Fruit fly (Drosophila melanogaster) whole organism, embryonic: Measurements from ENCODE around the gene Gr93d.

Experiments
- Aef1 ChIP-seq: fragments of 200-800 bp; sonication (Bioruptor generic); IDR thresholded peaks from 3 replicates; pipeline ENCODE4 v1.3.6; 2022; ENCODE audit warnings: missing biosample characterization, missing genetic modification characterization
- Antp ChIP-seq: fragments of 200-800 bp; sonication (Bioruptor generic); optimal IDR thresholded peaks from 3 replicates; lab custom pipeline; 2016; ENCODE audit warnings: missing biosample characterization, missing genetic modification characterization
- B-H1 ChIP-seq: fragments of 200-800 bp; sonication (Bioruptor generic); IDR thresholded peaks from 3 replicates; pipeline ENCODE4 v1.3.6; 2022; ENCODE audit warnings: missing biosample characterization, missing genetic modification characterization
- Bdp1 ChIP-seq: fragments of 200-800 bp; sonication (Bioruptor generic); optimal IDR thresholded peaks from 3 replicates; lab custom pipeline; 2016; ENCODE audit warnings: missing biosample characterization, missing genetic modification characterization
- CG10267 ChIP-seq: fragments of 200-800 bp; sonication (Bioruptor generic); optimal IDR thresholded peaks from 2 replicates; lab custom pipeline; 2018; ENCODE audit warnings: missing biosample characterization, mild to moderate bottlenecking, missing genetic modification characterization, moderate library complexity
- CG10431 ChIP-seq: fragments of 200-800 bp; sonication (Bioruptor generic); optimal IDR thresholded peaks from 3 replicates; lab custom pipeline; 2018; ENCODE audit warnings: missing biosample characterization, mild to moderate bottlenecking, missing genetic modification characterization
- CG10654 ChIP-seq: fragments of 200-800 bp; sonication (Bioruptor generic); optimal IDR thresholded peaks from 2 replicates; lab custom pipeline; 2016; ENCODE audit warnings: missing biosample characterization, missing genetic modification characterization
- CG14014 ChIP-seq: fragments of 200-800 bp; sonication (Bioruptor generic); IDR thresholded peaks from 2 replicates; pipeline ENCODE4 v1.3.6; 2022; ENCODE audit warnings: missing biosample characterization, missing genetic modification characterization
- CG16779 ChIP-seq: fragments of 200-800 bp; sonication (Bioruptor generic); IDR thresholded peaks from 2 replicates; pipeline ENCODE4 v1.3.6; 2022; ENCODE audit warnings: missing biosample characterization, missing genetic modification characterization
- CG16813 ChIP-seq: fragments of 200-800 bp; sonication (Bioruptor generic); IDR thresholded peaks from 3 replicates; pipeline ENCODE4 v1.3.6; 2022; ENCODE audit warnings: missing biosample characterization, missing genetic modification characterization; ENCODE audit not compliant: partially characterized antibody
- CG17186 ChIP-seq: fragments of 200-800 bp; sonication (Bioruptor generic); optimal IDR thresholded peaks from 3 replicates; lab custom pipeline; 2017; ENCODE audit warnings: missing biosample characterization, missing genetic modification reagents, missing genetic modification characterization
- CG18619 ChIP-seq: fragments of 200-800 bp; sonication (Bioruptor generic); optimal IDR thresholded peaks from 3 replicates; lab custom pipeline; 2017; ENCODE audit warnings: missing biosample characterization, mild to moderate bottlenecking, missing genetic modification characterization
- CG2116 ChIP-seq: fragments of 200-800 bp; sonication (Bioruptor generic); optimal IDR thresholded peaks from 3 replicates; lab custom pipeline; 2018; ENCODE audit warnings: missing biosample characterization, mild to moderate bottlenecking, missing genetic modification characterization
- CG2199 ChIP-seq: fragments of 200-800 bp; sonication (Bioruptor generic); IDR thresholded peaks from 3 replicates; pipeline ENCODE4 v1.3.6; 2022; ENCODE audit warnings: missing biosample characterization, missing genetic modification characterization
- CG31224 ChIP-seq: fragments of 200-800 bp; sonication (Bioruptor generic); IDR thresholded peaks from 2 replicates; pipeline ENCODE4 v1.3.6; 2022; ENCODE audit warnings: missing biosample characterization, missing genetic modification characterization
- CG31388 ChIP-seq: fragments of 200-800 bp; sonication (Bioruptor generic); optimal IDR thresholded peaks from 2 replicates; lab custom pipeline; 2016; ENCODE audit warnings: missing biosample characterization, missing genetic modification characterization
- CG4282 ChIP-seq: fragments of 200-800 bp; sonication (Bioruptor generic); optimal IDR thresholded peaks from 2 replicates; lab custom pipeline; 2016; ENCODE audit warnings: missing biosample characterization, missing genetic modification characterization
- CG6813 ChIP-seq: fragments of 200-800 bp; sonication (Bioruptor generic); optimal IDR thresholded peaks from 2 replicates; lab custom pipeline; 2017; ENCODE audit warnings: missing biosample characterization, missing genetic modification characterization, mild to moderate bottlenecking, moderate library complexity, missing genetic modification reagents
- CG7357 ChIP-seq: fragments of 200-800 bp; sonication (Bioruptor generic); IDR thresholded peaks from 3 replicates; pipeline ENCODE4 v1.3.6; 2022; ENCODE audit warnings: missing biosample characterization, missing genetic modification characterization
- CG9437 ChIP-seq: fragments of 200-800 bp; sonication (Bioruptor generic); optimal IDR thresholded peaks from 2 replicates; lab custom pipeline; 2018; ENCODE audit warnings: missing biosample characterization, mild to moderate bottlenecking, missing genetic modification characterization
- CG9876 ChIP-seq: fragments of 200-800 bp; sonication (Bioruptor generic); optimal IDR thresholded peaks from 2 replicates; lab custom pipeline; 2016; ENCODE audit warnings: missing biosample characterization, missing genetic modification characterization
- CkIIα-i1 ChIP-seq: fragments of 200-800 bp; sonication (Bioruptor generic); IDR thresholded peaks from 2 replicates; pipeline ENCODE4 v1.3.6; 2022; ENCODE audit warnings: missing biosample characterization, missing genetic modification characterization
- Dbx ChIP-seq: fragments of 200-800 bp; sonication (Bioruptor generic); IDR thresholded peaks from 3 replicates; pipeline ENCODE4 v1.3.6; 2022; ENCODE audit warnings: missing biosample characterization, missing genetic modification characterization
- E2f2 ChIP-seq: fragments of 200-800 bp; sonication (Bioruptor generic); IDR thresholded peaks from 2 replicates; pipeline ENCODE4 v1.3.6; 2022; ENCODE audit warnings: missing biosample characterization, missing genetic modification characterization
- Ets97D ChIP-seq: fragments of 200-800 bp; sonication (Bioruptor generic); optimal IDR thresholded peaks from 3 replicates; lab custom pipeline; 2016; ENCODE audit warnings: missing biosample characterization, missing genetic modification characterization
- Fer1 ChIP-seq: fragments of 200-800 bp; sonication (Bioruptor generic); optimal IDR thresholded peaks from 2 replicates; lab custom pipeline; 2017; ENCODE audit warnings: missing biosample characterization, mild to moderate bottlenecking, missing genetic modification characterization
- Gsc ChIP-seq: fragments of 200-800 bp; sonication (Bioruptor generic); IDR thresholded peaks from 2 replicates; pipeline ENCODE4 v1.3.6; 2022; ENCODE audit warnings: missing biosample characterization, missing genetic modification characterization
- HHEX ChIP-seq: fragments of 200-800 bp; sonication (Bioruptor generic); optimal IDR thresholded peaks from 3 replicates; lab custom pipeline; 2017; ENCODE audit warnings: missing biosample characterization, mild to moderate bottlenecking, missing genetic modification characterization, missing genetic modification reagents
- HmgZ ChIP-seq: fragments of 200-800 bp; sonication (Bioruptor generic); optimal IDR thresholded peaks from 2 replicates; lab custom pipeline; 2018; ENCODE audit warnings: missing biosample characterization, mild to moderate bottlenecking, missing genetic modification characterization
- Hr51 ChIP-seq, 2 experiments: fragments of 200-800 bp; sonication (Bioruptor generic); optimal IDR thresholded peaks; 2 replicates in 1 of 2; 3 replicates in 1 of 2; lab custom pipeline; 2016 to 2018; ENCODE audit warnings: missing biosample characterization in 2 of 2, missing genetic modification characterization in 2 of 2, mild to moderate bottlenecking in 1 of 2, moderate library complexity in 1 of 2
- Kr ChIP-seq: fragments of 200-800 bp; sonication (Bioruptor generic); optimal IDR thresholded peaks from 2 replicates; lab custom pipeline; 2017; ENCODE audit warnings: missing biosample characterization, mild to moderate bottlenecking, missing genetic modification characterization
- Meics ChIP-seq: fragments of 200-800 bp; sonication (Bioruptor generic); optimal IDR thresholded peaks from 2 replicates; lab custom pipeline; 2017; ENCODE audit warnings: missing biosample characterization, mild to moderate bottlenecking, missing genetic modification characterization
- NK7.1 ChIP-seq: fragments of 200-800 bp; sonication (Bioruptor generic); optimal IDR thresholded peaks from 3 replicates; lab custom pipeline; 2016; ENCODE audit warnings: missing biosample characterization, missing genetic modification characterization
- Rfx ChIP-seq: fragments of 200-800 bp; sonication (Bioruptor generic); IDR thresholded peaks from 2 replicates; pipeline ENCODE4 v1.3.6; 2022; ENCODE audit warnings: missing biosample characterization, missing genetic modification characterization
- Xrp1 ChIP-seq: fragments of 200-800 bp; sonication (Bioruptor generic); IDR thresholded peaks from 2 replicates; pipeline ENCODE4 v1.3.6; 2022; ENCODE audit warnings: missing biosample characterization, missing genetic modification characterization
- ac ChIP-seq: fragments of 200-800 bp; sonication (Bioruptor generic); optimal IDR thresholded peaks from 3 replicates; lab custom pipeline; 2017; ENCODE audit warnings: missing biosample characterization, mild to moderate bottlenecking, missing genetic modification characterization
- fd102C ChIP-seq: fragments of 200-800 bp; sonication (Bioruptor generic); optimal IDR thresholded peaks from 2 replicates; lab custom pipeline; 2018; ENCODE audit warnings: missing biosample characterization, mild to moderate bottlenecking, missing genetic modification characterization, moderate library complexity
- gem ChIP-seq: fragments of 200-800 bp; sonication (Bioruptor generic); optimal IDR thresholded peaks from 2 replicates; lab custom pipeline; 2019; ENCODE audit warnings: missing biosample characterization, mild to moderate bottlenecking, missing genetic modification characterization, moderate library complexity
- kah ChIP-seq: fragments of 200-800 bp; sonication (Bioruptor generic); optimal IDR thresholded peaks from 2 replicates; lab custom pipeline; 2018; ENCODE audit warnings: missing biosample characterization, mild to moderate bottlenecking, missing genetic modification characterization
- luna ChIP-seq: fragments of 200-800 bp; sonication (Bioruptor generic); optimal IDR thresholded peaks from 2 replicates; lab custom pipeline; 2016; ENCODE audit warnings: missing biosample characterization, missing genetic modification characterization
- nerfin-1 ChIP-seq: fragments of 200-800 bp; sonication (Bioruptor generic); optimal IDR thresholded peaks from 3 replicates; lab custom pipeline; 2019; ENCODE audit warnings: missing biosample characterization, mild to moderate bottlenecking, missing genetic modification characterization, moderate library complexity
- peb ChIP-seq: fragments of 200-800 bp; sonication (Bioruptor generic); IDR thresholded peaks from 2 replicates; pipeline ENCODE4 v1.3.6; 2022; ENCODE audit warnings: missing biosample characterization, missing genetic modification characterization
- phol ChIP-seq: fragments of 200-800 bp; sonication (Bioruptor generic); optimal IDR thresholded peaks from 3 replicates; lab custom pipeline; 2018; ENCODE audit warnings: missing biosample characterization, mild to moderate bottlenecking, missing genetic modification characterization, moderate library complexity
- pzg ChIP-seq: fragments of 200-800 bp; sonication (Bioruptor generic); optimal IDR thresholded peaks from 3 replicates; lab custom pipeline; 2018; ENCODE audit warnings: missing biosample characterization, mild to moderate bottlenecking, missing genetic modification characterization, moderate library complexity
- sim ChIP-seq: fragments of 200-800 bp; sonication (Bioruptor generic); IDR thresholded peaks from 2 replicates; pipeline ENCODE4 v1.3.6; 2022; ENCODE audit warnings: missing biosample characterization, missing genetic modification characterization
- sima ChIP-seq: fragments of 200-800 bp; sonication (Bioruptor generic); optimal IDR thresholded peaks from 2 replicates; lab custom pipeline; 2016; ENCODE audit warnings: missing biosample characterization, missing genetic modification characterization
- sob ChIP-seq: fragments of 200-800 bp; sonication (Bioruptor generic); IDR thresholded peaks from 2 replicates; pipeline ENCODE4 v1.3.6; 2022; ENCODE audit warnings: missing biosample characterization, missing genetic modification characterization
- tgo ChIP-seq: fragments of 200-800 bp; sonication (Bioruptor generic); IDR thresholded peaks from 3 replicates; pipeline ENCODE4 v1.3.6; 2022; ENCODE audit warnings: missing biosample characterization, missing genetic modification characterization
- ttk ChIP-seq: fragments of 200-800 bp; sonication (Bioruptor generic); IDR thresholded peaks from 2 replicates; pipeline ENCODE4 v2.1.2; 2022; ENCODE audit warnings: missing biosample characterization, missing genetic modification characterization
- zfh2 ChIP-seq: fragments of 200-800 bp; sonication (Bioruptor generic); optimal IDR thresholded peaks from 2 replicates; lab custom pipeline; 2016; ENCODE audit warnings: missing biosample characterization, missing genetic modification characterization

Gene Gr93d

dm6 chr3R:21837069-21837977 is 9.1 kb downstream of the Gr93d start (continued):
- TF ChIP-seq zfh2 (GFP tag; lab: Kevin White, UChicago): no peak
- TF ChIP-seq CG18619 (GFP tag; lab: Kevin White, UChicago): no peak
- TF ChIP-seq phol (tag; lab: Kevin White, UChicago): peak; percentile 73
- no peak for TF ChIP-seq Kr (GFP tag; lab: Kevin White, UChicago)
- TF ChIP-seq kah (GFP tag; lab: Kevin White, UChicago): no peak
- TF ChIP-seq CG17186 (GFP tag; lab: Kevin White, UChicago): no peak
- no peak for TF ChIP-seq Gsc (GFP tag; lab: Robert Waterston, UW)
- TF ChIP-seq Hr51 (GFP tag; optimal IDR thresholded peaks at IDR 0.05; lab: Kevin White, UChicago): no peak
- TF ChIP-seq CkIIα-i1 (GFP tag; lab: Robert Waterston, UW): no peak
- no peak for TF ChIP-seq E2f2
- peak; percentile 13; the same call in 1 of the 3 replicates for TF ChIP-seq tgo
- no peak for TF ChIP-seq NK7.1 (GFP tag; lab: Kevin White, UChicago)
- TF ChIP-seq Antp: no peak
- TF ChIP-seq CG9437 (GFP tag; lab: Kevin White, UChicago): no peak
- peak; percentile 43 for TF ChIP-seq Meics (GFP tag; lab: Kevin White, UChicago)
- TF ChIP-seq Ets97D (GFP tag; lab: Kevin White, UChicago): no peak
- TF ChIP-seq Bdp1 (GFP tag; lab: Kevin White, UChicago): no peak
- TF ChIP-seq HHEX (GFP tag; lab: Kevin White, UChicago): peak; percentile 33
- no peak for TF ChIP-seq CG6813 (GFP tag; lab: Kevin White, UChicago)
- TF ChIP-seq fd102C (GFP tag; lab: Kevin White, UChicago): no peak
- TF ChIP-seq CG31224 (GFP tag; lab: Robert Waterston, UW): no peak
- no peak for TF ChIP-seq pzg
- TF ChIP-seq Aef1 (GFP tag; lab: Robert Waterston, UW): peak; percentile 58; the same call in 2 of the 3 replicates
- no peak for TF ChIP-seq HmgZ (tag; lab: Kevin White, UChicago)
- no peak for TF ChIP-seq peb (GFP tag; lab: Robert Waterston, UW)
- TF ChIP-seq ac (GFP tag; lab: Kevin White, UChicago): no peak
- no peak for TF ChIP-seq CG7357
- TF ChIP-seq CG14014 (GFP tag; lab: Robert Waterston, UW): no peak
- no peak for TF ChIP-seq Rfx (GFP tag; lab: Robert Waterston, UW)
- no peak for TF ChIP-seq ttk
- TF ChIP-seq CG16813 (GFP tag; lab: Robert Waterston, UW): no peak
- no peak for TF ChIP-seq luna
- no peak for TF ChIP-seq sob (GFP tag; lab: Robert Waterston, UW)
- no peak for TF ChIP-seq CG4282 (GFP tag; lab: Kevin White, UChicago)
- TF ChIP-seq nerfin-1 (tag; lab: Kevin White, UChicago): no peak
- TF ChIP-seq gem (tag; lab: Kevin White, UChicago): peak; percentile 62
- TF ChIP-seq CG2116: no peak
- no peak for TF ChIP-seq CG16779 (GFP tag; lab: Robert Waterston, UW)
- no peak for TF ChIP-seq CG31388 (GFP tag; lab: Kevin White, UChicago)
- TF ChIP-seq CG9876 (GFP tag; lab: Kevin White, UChicago): no peak
- TF ChIP-seq Dbx: no peak
- TF ChIP-seq CG10431: no peak
- peak; percentile 25 for TF ChIP-seq CG10267 (tag; lab: Kevin White, UChicago)
- 0 out of 3 replicates have a peak, but pooled peaks have one; percentile 28 for TF ChIP-seq B-H1 (GFP tag; lab: Robert Waterston, UW)
- TF ChIP-seq Xrp1: no peak
- no peak for TF ChIP-seq CG2199 (GFP tag; lab: Robert Waterston, UW)
- TF ChIP-seq CG10654 (GFP tag; lab: Kevin White, UChicago): no peak
- no peak for TF ChIP-seq sim (GFP tag; lab: Robert Waterston, UW)
- no peak for TF ChIP-seq sima (GFP tag; lab: Kevin White, UChicago)
- TF ChIP-seq Fer1 (GFP tag; lab: Kevin White, UChicago): peak; percentile 51
